Worm (Caenorhabditis elegans): ENCODE measurements around the gene rsp-7.

rsp-7 gene

DNA sequence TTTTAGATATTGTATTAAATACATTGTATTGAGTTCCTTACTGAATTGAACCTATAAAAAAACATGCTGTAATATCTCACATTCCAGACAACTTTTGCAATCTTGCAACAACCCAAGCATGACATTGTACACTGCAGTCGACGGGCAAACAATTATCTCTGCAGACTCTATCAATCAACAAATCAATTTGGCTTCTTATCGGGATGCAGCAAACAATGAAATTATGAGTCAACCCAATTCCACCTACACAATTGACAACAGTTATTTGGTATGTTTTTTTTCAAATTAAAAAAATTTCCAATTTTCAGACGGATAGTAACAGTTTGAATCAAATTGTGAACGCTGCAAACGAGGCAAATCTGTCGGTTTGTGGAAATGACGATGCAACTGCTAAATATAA, 28.1 kb upstream of the rsp-7 start:
- TF ChIP-seq lin-14 (GFP tag; optimal IDR thresholded peaks at IDR 0.05) = no peak
- no peak for TF ChIP-seq dpl-1 (GFP tag; optimal IDR thresholded peaks at IDR 0.05)

DNA sequence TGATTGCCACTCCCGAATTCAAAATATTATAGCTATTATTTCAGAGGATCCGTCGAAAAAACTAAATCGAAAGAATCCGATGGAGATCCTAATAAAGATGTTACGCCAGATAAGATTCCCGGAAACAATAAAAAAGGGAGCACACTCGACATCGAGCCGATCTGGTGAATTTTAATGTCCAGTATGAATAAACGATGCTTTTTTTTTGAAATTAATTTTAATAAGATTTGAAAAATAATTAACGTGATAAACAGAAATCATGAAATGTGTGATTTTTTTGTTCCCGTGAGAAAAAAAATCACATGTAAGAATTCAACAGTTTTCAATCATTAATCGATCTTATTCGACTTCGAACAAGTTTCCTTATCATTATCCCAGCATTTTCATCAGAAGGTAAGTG, 19.9 kb upstream of the rsp-7 start, which contains the start of gene M28.9:
Gene M28.9 (plus strand): TSS at position 301 of the 400 bp plus-strand sequence.
- TF ChIP-seq ceh-82 (tag; optimal IDR thresholded peaks at IDR 0.05) (no peak), unc-30 (tag; optimal IDR thresholded peaks at IDR 0.05) (no peak), tbx-2 (tag; optimal IDR thresholded peaks at IDR 0.05) (no peak), ama-1 (optimal IDR thresholded peaks at IDR 0.05) (no peak), pag-3 (tag; optimal IDR thresholded peaks at IDR 0.05; ENCODE audit: borderline replicate concordance, insufficient read depth) (no peak), irx-1 (tag; optimal IDR thresholded peaks at IDR 0.05) (no peak), ceh-63 (GFP tag; optimal IDR thresholded peaks at IDR 0.05) (no peak), aha-1 (tag; optimal IDR thresholded peaks at IDR 0.05) (no peak), ets-5 (GFP tag; IDR thresholded peaks at IDR 0.05) (no peak), efl-1 (optimal IDR thresholded peaks at IDR 0.05) (no peak), efl-1 (GFP tag; optimal IDR thresholded peaks at IDR 0.05 in 1 of 2) (no peak), unc-62 (GFP tag; optimal IDR thresholded peaks at IDR 0.05) (no peak)

- TF ChIP-seq jun-1 (tag; optimal IDR thresholded peaks at IDR 0.05) = no peak
- TF ChIP-seq hlh-17 (GFP tag; optimal IDR thresholded peaks at IDR 0.05; ENCODE audit: borderline replicate concordance) = no peak
- TF ChIP-seq Y116A8C.19 (tag; optimal IDR thresholded peaks at IDR 0.05; ENCODE audit: borderline replicate concordance) = no peak
Observed at ce11 chrII:10643403-10643802, 15.6 kb upstream of the rsp-7 start, which contains the start of gene M28.4. TSS of gene M28.4 (plus strand) at chrII:10643703.

DNA sequence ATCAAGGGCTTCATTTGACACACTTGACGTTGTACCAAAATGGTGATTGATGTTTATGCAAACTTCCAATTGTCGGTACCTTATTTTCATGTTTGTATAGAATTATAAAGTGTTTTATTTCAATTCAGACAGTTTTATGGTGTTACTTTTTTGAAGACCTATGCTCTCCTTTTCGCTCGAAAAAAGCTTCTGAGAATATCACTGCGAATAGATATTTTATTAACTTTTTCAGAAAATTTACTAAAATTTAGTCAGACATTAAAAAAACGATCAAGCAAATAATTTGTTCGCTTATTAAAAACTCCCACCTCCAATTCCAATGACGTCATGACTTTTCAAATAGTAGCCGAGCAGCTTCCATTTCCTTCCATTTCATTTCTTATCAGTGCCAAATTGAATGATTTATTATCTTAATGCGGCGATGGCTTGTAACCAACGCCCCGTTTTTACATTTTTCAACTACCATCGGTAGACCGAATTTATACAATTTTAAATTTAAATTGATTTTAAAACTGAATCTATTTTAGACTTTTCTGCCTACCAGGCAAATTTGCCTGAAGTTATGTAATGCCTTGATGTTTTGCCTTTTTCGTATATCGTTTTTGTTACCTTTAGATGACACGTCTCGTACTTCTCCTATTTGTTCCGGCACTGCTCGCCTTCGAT, 12.0 kb upstream of the rsp-7 start, which contains the start of gene M28.10:
Gene M28.10 (plus strand): TSS at position 616 of the 666 bp plus-strand sequence.
- TF ChIP-seq efl-1 (optimal IDR thresholded peaks at IDR 0.05) = no peak
- TF ChIP-seq efl-1 (GFP tag; optimal IDR thresholded peaks at IDR 0.05 in 1 of 2) = peak in 1 of 2 experiments; percentile 80
- TF ChIP-seq snpc-4 (tag; optimal IDR thresholded peaks at IDR 0.05) = no peak

DNA sequence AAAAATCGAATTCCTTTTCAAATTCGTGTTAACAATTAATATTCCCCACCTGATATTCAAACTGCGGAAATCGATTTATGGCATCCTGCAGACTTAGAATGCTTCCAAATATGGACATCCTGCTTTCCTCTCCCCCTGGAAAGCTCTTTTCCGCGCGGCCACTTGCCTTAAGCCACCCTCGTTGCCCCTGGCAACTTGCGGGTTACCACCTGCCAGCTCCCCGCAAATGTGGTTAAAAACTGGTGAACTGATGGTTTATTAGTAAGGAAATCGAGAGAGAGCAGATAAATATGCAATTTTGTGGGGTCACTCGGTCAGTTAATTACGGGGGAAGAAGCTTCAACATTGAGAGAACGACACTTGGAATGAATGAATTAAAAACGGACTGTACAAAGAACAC, 6.9 kb upstream of the rsp-7 start, which contains the start of gene nphp-1:
Gene nphp-1 (minus strand): TSS at position 145 of the 400 bp plus-strand sequence.
- TF ChIP-seq fkh-8 (tag; optimal IDR thresholded peaks at IDR 0.05) (peak; percentile 41), dpl-1 (GFP tag; optimal IDR thresholded peaks at IDR 0.05) (no peak)

DNA sequence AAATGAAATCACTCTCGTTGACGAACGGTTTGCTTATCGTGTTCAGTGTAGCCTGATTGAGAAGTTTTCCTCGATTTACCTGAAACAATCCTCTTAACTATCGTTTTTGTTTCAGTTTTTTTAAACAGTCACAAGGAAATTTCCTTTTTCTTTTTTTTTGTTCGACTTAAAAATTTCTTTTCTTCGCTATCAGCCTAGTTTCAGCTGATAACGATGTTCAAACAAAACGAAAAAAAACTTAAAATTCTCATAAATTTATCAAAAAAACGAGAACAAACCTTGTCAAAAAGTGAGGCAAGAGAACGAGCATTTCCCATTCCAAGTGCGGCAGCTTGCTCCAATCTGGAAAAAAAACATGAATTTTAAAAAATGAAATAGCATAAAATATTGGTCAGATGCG, 5.4 kb upstream of the rsp-7 start:
- TF ChIP-seq lin-35 (GFP tag; optimal IDR thresholded peaks at IDR 0.05) = peak in 1 of 2 experiments; percentile 12
- no peak for TF ChIP-seq ets-5 (GFP tag; IDR thresholded peaks at IDR 0.05)
- TF ChIP-seq elt-2 (tag; optimal IDR thresholded peaks at IDR 0.05) = peak; percentile 42
- TF ChIP-seq snu-23 (GFP tag; optimal IDR thresholded peaks at IDR 0.05) = no peak

- no peak for TF ChIP-seq sup-37 (GFP tag; optimal IDR thresholded peaks at IDR 0.05)
Observed at ce11 chrII:10654435-10654834, 4.6 kb upstream of the rsp-7 start.

DNA sequence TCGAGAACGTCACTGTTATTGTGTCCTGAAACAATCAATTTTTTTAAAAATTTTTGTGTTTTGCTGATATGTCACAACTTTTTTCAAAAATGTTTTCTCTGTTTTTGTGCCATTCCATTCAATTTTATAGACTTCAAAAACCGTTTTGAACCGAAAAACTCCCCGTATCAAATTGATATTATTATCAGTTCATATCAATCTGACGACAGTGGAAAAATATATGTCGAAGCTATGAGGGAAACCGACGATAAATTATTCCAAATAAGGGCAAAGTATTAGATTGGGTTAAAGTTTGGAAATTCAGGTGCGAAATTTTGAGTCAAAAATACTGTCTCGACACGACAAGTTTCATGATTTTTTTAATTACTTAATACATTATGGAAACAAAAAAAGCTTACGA, 2.6 kb upstream of the rsp-7 start:
- no peak for TF ChIP-seq sptf-1 (tag; optimal IDR thresholded peaks at IDR 0.05)
- peak; percentile 29 for TF ChIP-seq elt-2 (tag; optimal IDR thresholded peaks at IDR 0.05)

DNA sequence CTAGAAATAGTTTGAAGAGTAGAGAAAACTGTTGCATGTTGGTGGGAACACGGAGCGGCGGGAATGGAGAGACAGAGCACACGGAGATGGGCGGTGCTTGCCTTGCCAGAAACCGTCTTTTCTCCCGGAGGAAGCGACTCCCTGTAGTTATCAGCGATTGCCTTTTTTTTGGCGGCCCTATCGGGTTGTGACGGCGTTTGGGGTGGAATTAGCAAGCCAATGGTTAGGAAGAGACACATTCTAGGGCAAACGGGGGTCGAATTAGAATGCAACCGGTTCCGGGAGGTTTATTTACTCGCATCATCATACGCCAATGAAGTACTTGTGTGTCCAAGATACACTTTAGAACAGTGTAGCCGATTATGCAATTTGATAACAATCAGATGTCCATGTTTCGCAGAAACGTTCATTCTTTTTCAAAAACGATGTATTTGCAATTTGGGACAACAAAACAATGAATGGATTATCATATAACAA, 1.3 kb upstream of the rsp-7 start, which contains the start of gene lact-3:
Gene lact-3 (minus strand): TSS at position 51 of the 477 bp plus-strand sequence.
- TF ChIP-seq lin-14 (GFP tag; optimal IDR thresholded peaks at IDR 0.05) (peak; percentile 15), nhr-47 (tag; optimal IDR thresholded peaks at IDR 0.05) (no peak), lsy-2 (tag; optimal IDR thresholded peaks at IDR 0.05) (peak in 1 of 2 experiments; percentile 22), nhr-19 (GFP tag; conservative IDR thresholded peaks at IDR 0.05) (0 out of 2 replicates have a peak, but pooled peaks have one; percentile 7), nhr-71 (tag; optimal IDR thresholded peaks at IDR 0.05) (peak; percentile 1), lin-39 (tag; optimal IDR thresholded peaks at IDR 0.05) (no peak), grh-1 (GFP tag; IDR thresholded peaks at IDR 0.05) (peak; percentile 36; the same call in 1 of the 2 replicates), fkh-10 (GFP tag; optimal IDR thresholded peaks at IDR 0.05) (no peak), lin-35 (GFP tag; optimal IDR thresholded peaks at IDR 0.05) (peak in 1 of 2 experiments; percentile 6), efl-1 (optimal IDR thresholded peaks at IDR 0.05) (peak in 1 of 2 experiments; percentile 12), efl-1 (GFP tag; optimal IDR thresholded peaks at IDR 0.05 in 1 of 2) (no peak)

Measured in whole organism, L1 larva.